Worm (Caenorhabditis elegans): ENCODE data around the gene srh-130.
A peak's percentile ranks its signal among the peaks of the same experiment; 100 is the strongest.

srh-130 gene

ce11 chrV:5130018-5130417 is 21.0 kb upstream of the srh-130 start, which contains the start of gene F14F9.8:
Gene F14F9.8 (plus strand): TSS chrV:5130318.
- TF ChIP-seq atf-7 (tag; optimal IDR thresholded peaks at IDR 0.05) (no peak), dpl-1 (GFP tag; optimal IDR thresholded peaks at IDR 0.05) (no peak), athp-1 (tag; optimal IDR thresholded peaks at IDR 0.05) (no peak), Y53G8AR.9 (GFP tag; conservative IDR thresholded peaks at IDR 0.05) (no peak)

ce11 chrV:5131380-5131779 is 19.6 kb upstream of the srh-130 start:
- TF ChIP-seq aptf-3 (GFP tag; IDR thresholded peaks at IDR 0.05) (no peak), F57A8.1 (GFP tag; optimal IDR thresholded peaks at IDR 0.05) (no peak), lin-26 (GFP tag; IDR thresholded peaks at IDR 0.05) (no peak), attf-5 (GFP tag; optimal IDR thresholded peaks at IDR 0.05) (peak; percentile 44), chd-7 (tag; optimal IDR thresholded peaks at IDR 0.05) (no peak), mes-4 (tag; optimal IDR thresholded peaks at IDR 0.05) (no peak), Y79H2A.3 (GFP tag; conservative IDR thresholded peaks at IDR 0.05) (no peak), cebp-1 (GFP tag; IDR thresholded peaks at IDR 0.05) (peak; percentile 97), cebp-1 (tag; optimal IDR thresholded peaks at IDR 0.05) (peak; percentile 99), lir-1 (GFP tag; conservative IDR thresholded peaks at IDR 0.05) (no peak), snpc-3.4 (tag; optimal IDR thresholded peaks at IDR 0.05) (no peak)

ce11 chrV:5132441-5132840 is 18.5 kb upstream of the srh-130 start, which contains the start of gene F14F9.4:
Gene F14F9.4 (plus strand): TSS chrV:5132741.
- TF ChIP-seq ceh-27 (GFP tag; optimal IDR thresholded peaks at IDR 0.05): no peak
- no peak for TF ChIP-seq gei-17 (GFP tag; optimal IDR thresholded peaks at IDR 0.05)
- TF ChIP-seq F55B11.4 (tag; optimal IDR thresholded peaks at IDR 0.05; ENCODE audit: borderline replicate concordance, insufficient read depth): no peak
- no peak for TF ChIP-seq let-526 (GFP tag; IDR thresholded peaks at IDR 0.05)
- TF ChIP-seq fkh-3 (tag; optimal IDR thresholded peaks at IDR 0.05): no peak
- no peak for TF ChIP-seq T07F8.4 (tag; optimal IDR thresholded peaks at IDR 0.05)
- no peak for TF ChIP-seq nfya-1 (tag; optimal IDR thresholded peaks at IDR 0.05; ENCODE audit: borderline replicate concordance, insufficient read depth)
- no peak for TF ChIP-seq lin-54 (GFP tag; optimal IDR thresholded peaks at IDR 0.05)
- no peak for TF ChIP-seq sdz-38 (tag; optimal IDR thresholded peaks at IDR 0.05)
- no peak for TF ChIP-seq hmg-1.2 (GFP tag; IDR thresholded peaks at IDR 0.05)
- TF ChIP-seq F52B5.7 (tag; optimal IDR thresholded peaks at IDR 0.05): no peak

DNA sequence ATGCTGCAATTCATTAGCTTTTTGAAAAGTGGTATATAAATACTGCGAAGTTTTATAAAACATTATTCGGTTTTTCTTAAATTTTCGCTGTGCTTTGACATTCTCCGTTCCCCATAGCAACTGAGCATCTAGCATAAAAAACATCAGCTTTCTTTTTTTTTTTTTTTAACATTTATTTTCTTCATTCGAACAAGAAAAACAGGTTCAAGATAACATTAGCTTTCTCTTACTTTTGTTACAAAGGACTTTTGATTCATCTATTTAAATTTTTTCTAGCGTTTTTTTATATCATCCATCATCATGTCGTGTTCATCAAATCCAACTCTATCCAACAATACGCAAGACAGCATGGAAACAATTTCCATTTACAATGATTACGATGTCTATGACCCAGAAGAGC is 13.1 kb upstream of the srh-130 start, which contains the start of gene F14F9.3:
TSS of gene F14F9.3 (plus strand) at position 301 of the 400 bp plus-strand sequence.
- no peak for TF ChIP-seq attf-5 (GFP tag; optimal IDR thresholded peaks at IDR 0.05)
- TF ChIP-seq ceh-91 (GFP tag; IDR thresholded peaks at IDR 0.05): no peak
- no peak for TF ChIP-seq lsl-1 (GFP tag; optimal IDR thresholded peaks at IDR 0.05)
- no peak for TF ChIP-seq Y67H2A.10 (GFP tag; conservative IDR thresholded peaks at IDR 0.05)
- no peak for TF ChIP-seq F57A8.1 (GFP tag; optimal IDR thresholded peaks at IDR 0.05)
- no peak for TF ChIP-seq unc-130 (GFP tag; optimal IDR thresholded peaks at IDR 0.05)
- TF ChIP-seq lsy-27 (tag; optimal IDR thresholded peaks at IDR 0.05; ENCODE audit: borderline replicate concordance, insufficient read depth): no peak
- no peak for TF ChIP-seq F33H1.4 (GFP tag; IDR thresholded peaks at IDR 0.05)

DNA sequence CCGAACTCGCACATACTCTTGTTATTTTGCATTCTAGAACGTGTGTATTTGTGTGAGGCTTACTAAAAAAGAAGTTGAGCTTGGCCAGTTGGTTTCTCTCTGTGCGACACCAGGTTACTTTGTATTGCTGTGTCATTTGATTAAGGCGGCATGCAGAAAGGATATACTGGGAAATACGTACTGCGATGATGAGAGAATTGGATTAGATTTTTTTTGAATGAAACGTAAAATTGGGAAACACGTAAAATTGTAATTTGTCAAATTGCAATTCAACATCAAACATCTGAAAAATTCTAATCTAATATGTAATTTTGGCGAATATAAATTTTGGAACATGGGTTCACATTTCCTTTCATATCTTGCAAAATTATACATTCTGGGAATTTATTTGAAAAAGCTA is 7.2 kb upstream of the srh-130 start, which contains the start of gene srh-129:
TSS of gene srh-129 (minus strand) at position 101 of the 400 bp plus-strand sequence.
- no peak for TF ChIP-seq Y53G8AR.9 (GFP tag; conservative IDR thresholded peaks at IDR 0.05)

All from whole organism, young adult.